Fruit fly (Drosophila melanogaster): ENCODE data around the gene eca.

eca gene

DNA sequence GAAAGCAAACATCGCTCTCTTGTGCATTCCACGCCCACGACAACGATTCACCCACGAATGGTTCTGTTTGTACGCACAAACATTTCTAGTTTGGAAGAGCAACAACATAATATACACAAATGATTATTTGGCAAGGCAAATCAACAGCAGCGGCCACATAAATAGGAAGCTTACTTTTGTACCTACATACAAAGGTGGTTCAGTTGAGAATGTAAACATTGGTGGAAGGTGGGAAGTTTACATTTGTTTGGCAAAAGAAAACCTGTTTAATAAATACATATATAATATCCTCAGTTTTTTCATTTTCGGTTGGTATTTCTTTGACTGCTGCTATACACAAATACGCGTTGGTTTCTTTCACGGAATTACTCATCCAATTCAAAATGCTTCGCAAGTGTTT, 17.3 kb upstream of the eca start (continued):
- TF ChIP-seq salr (GFP tag; optimal IDR thresholded peaks at IDR 0.05) = peak in 1 of 2 experiments; percentile 40
- peak; percentile 57 for TF ChIP-seq lz (GFP tag; optimal IDR thresholded peaks at IDR 0.05)
- no peak for TF ChIP-seq CG1621 (tag; optimal IDR thresholded peaks at IDR 0.05)
- no peak for TF ChIP-seq eg (GFP tag; IDR thresholded peaks at IDR 0.05)
- TF ChIP-seq ss (GFP tag; optimal IDR thresholded peaks at IDR 0.05) = no peak
- TF ChIP-seq Eip75B (GFP tag; optimal IDR thresholded peaks at IDR 0.05) = peak; percentile 41
- peak; percentile 80 for TF ChIP-seq CG6276 (GFP tag; optimal IDR thresholded peaks at IDR 0.05)
- TF ChIP-seq dac (GFP tag; optimal IDR thresholded peaks at IDR 0.05) = peak; percentile 34
- TF ChIP-seq fkh (GFP tag; optimal IDR thresholded peaks at IDR 0.05) = peak; percentile 96
- no peak for TF ChIP-seq CG8119 (GFP tag; IDR thresholded peaks at IDR 0.05)
- TF ChIP-seq achi (GFP tag; optimal IDR thresholded peaks at IDR 0.05) = peak; percentile 59
- TF ChIP-seq OdsH (GFP tag; optimal IDR thresholded peaks at IDR 0.05) = peak; percentile 73
- TF ChIP-seq CG8632 (GFP tag; optimal IDR thresholded peaks at IDR 0.05) = peak; percentile 16
- no peak for TF ChIP-seq CG6163 (GFP tag; IDR thresholded peaks at IDR 0.05)
- peak; percentile 35 for TF ChIP-seq CG6792 (GFP tag; optimal IDR thresholded peaks at IDR 0.05)
- TF ChIP-seq net (GFP tag; optimal IDR thresholded peaks at IDR 0.05) = peak; percentile 57

DNA sequence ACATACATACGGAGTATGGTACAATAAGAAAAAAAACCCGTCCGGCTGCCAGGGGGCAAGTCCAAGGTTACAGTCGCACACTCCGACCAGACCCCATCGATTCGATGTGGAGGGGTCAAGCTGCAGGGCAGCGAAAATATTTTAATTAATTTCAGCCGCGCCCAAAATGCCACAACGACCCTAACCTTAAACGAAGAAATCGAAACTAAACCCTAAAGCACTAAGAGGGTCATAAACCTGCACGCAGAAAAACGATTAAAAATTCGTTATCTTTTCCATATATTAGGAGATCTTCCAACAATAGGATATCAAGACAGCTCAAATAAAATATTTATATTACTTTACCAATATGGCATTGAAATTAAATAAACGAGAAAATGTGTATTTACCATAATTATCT, 16.6 kb upstream of the eca start:
- TF ChIP-seq salr (GFP tag; optimal IDR thresholded peaks at IDR 0.05) (no peak), Smox (GFP tag; optimal IDR thresholded peaks at IDR 0.05) (peak; percentile 17), Eip75B (GFP tag; optimal IDR thresholded peaks at IDR 0.05) (no peak), pdm3 (GFP tag; optimal IDR thresholded peaks at IDR 0.05) (peak; percentile 27), topi (GFP tag; optimal IDR thresholded peaks at IDR 0.05) (no peak), dsx (GFP tag; optimal IDR thresholded peaks at IDR 0.05; ENCODE audit: poor library complexity, severe bottlenecking) (no peak), lz (GFP tag; optimal IDR thresholded peaks at IDR 0.05) (peak; percentile 18), CG4318 (GFP tag; optimal IDR thresholded peaks at IDR 0.05) (no peak), Hr4 (GFP tag; optimal IDR thresholded peaks at IDR 0.05) (peak; percentile 4), ss (GFP tag; optimal IDR thresholded peaks at IDR 0.05) (no peak), Blimp-1 (GFP tag; optimal IDR thresholded peaks at IDR 0.05) (no peak), CG15336 (GFP tag; IDR thresholded peaks at IDR 0.05) (no peak), acj6 (GFP tag; optimal IDR thresholded peaks at IDR 0.05) (peak; percentile 2), CG31627 (GFP tag; optimal IDR thresholded peaks at IDR 0.05) (peak; percentile 15), esn (GFP tag; optimal IDR thresholded peaks at IDR 0.05) (peak; percentile 35), Sox102F (GFP tag; optimal IDR thresholded peaks at IDR 0.05) (peak; percentile 13), CG11762 (GFP tag; optimal IDR thresholded peaks at IDR 0.05; ENCODE audit: insufficient read depth) (no peak), CG11294 (GFP tag; IDR thresholded peaks at IDR 0.05) (no peak), achi (GFP tag; optimal IDR thresholded peaks at IDR 0.05) (no peak), CG34406 (GFP tag; optimal IDR thresholded peaks at IDR 0.05) (no peak), cyc (GFP tag; optimal IDR thresholded peaks at IDR 0.05) (no peak), OdsH (GFP tag; optimal IDR thresholded peaks at IDR 0.05) (no peak), Met (GFP tag; optimal IDR thresholded peaks at IDR 0.05) (peak; percentile 42), CG3919 (GFP tag; optimal IDR thresholded peaks at IDR 0.05) (no peak), CG6163 (GFP tag; IDR thresholded peaks at IDR 0.05) (no peak), fd85E (GFP tag; optimal IDR thresholded peaks at IDR 0.05) (no peak), Ets96B (tag; optimal IDR thresholded peaks at IDR 0.05) (no peak), CG1621 (tag; optimal IDR thresholded peaks at IDR 0.05) (no peak), CG6792 (GFP tag; optimal IDR thresholded peaks at IDR 0.05) (no peak), eg (GFP tag; IDR thresholded peaks at IDR 0.05) (no peak), CG6276 (GFP tag; optimal IDR thresholded peaks at IDR 0.05) (no peak), net (GFP tag; optimal IDR thresholded peaks at IDR 0.05) (no peak), Hr39 (GFP tag; optimal IDR thresholded peaks at IDR 0.05) (peak; percentile 11), svp (GFP tag) (peak; percentile 78), CG6808 (GFP tag; optimal IDR thresholded peaks at IDR 0.05) (no peak), Eip78C (GFP tag) (peak; percentile 74), dac (GFP tag; optimal IDR thresholded peaks at IDR 0.05) (no peak), CG8632 (GFP tag; optimal IDR thresholded peaks at IDR 0.05) (no peak), Sox15 (GFP tag; optimal IDR thresholded peaks at IDR 0.05) (peak; percentile 10), CG9139 (GFP tag; optimal IDR thresholded peaks at IDR 0.05) (no peak), fd59A (GFP tag; optimal IDR thresholded peaks at IDR 0.05) (no peak), CG6854 (GFP tag; optimal IDR thresholded peaks at IDR 0.05) (no peak), Ets21C (GFP tag; optimal IDR thresholded peaks at IDR 0.05) (no peak), CG32006 (GFP tag; optimal IDR thresholded peaks at IDR 0.05) (no peak), CG3032 (tag; optimal IDR thresholded peaks at IDR 0.05) (no peak), CG11902 (GFP tag; optimal IDR thresholded peaks at IDR 0.05) (no peak)

Measured in whole organism, prepupa.